Worm (Caenorhabditis elegans) whole organism, mixed stage, embryonic: Measurements from ENCODE around the gene gid-2.

Source experiments
- M03D4.4 ChIP-seq: sonication (generic microtip); optimal IDR thresholded peaks from 2 replicates; lab custom pipeline; 2017; ENCODE audit warnings: mild to moderate bottlenecking, missing genetic modification characterization, missing compliant biosample characterization
- bed-3 ChIP-seq: fragments of 200-800 bp; sonication (Bioruptor generic); optimal IDR thresholded peaks from 3 replicates; lab custom pipeline; 2018; ENCODE audit warnings: mild to moderate bottlenecking, missing genetic modification characterization, moderate library complexity, missing compliant biosample characterization
- blmp-1 ChIP-seq: fragments of 150-350 bp; optimal IDR thresholded peaks from 2 replicates; lab custom pipeline; 2014; ENCODE audit warnings: missing biosample characterization, missing genetic modification characterization
- ceh-39 ChIP-seq: fragments of 150-350 bp; optimal IDR thresholded peaks from 2 replicates; lab custom pipeline; 2014; ENCODE audit warnings: missing biosample characterization, missing genetic modification characterization
- ceh-43 ChIP-seq: fragments of 200-800 bp; sonication (Bioruptor generic); optimal IDR thresholded peaks from 2 replicates; lab custom pipeline; 2018; ENCODE audit warnings: mild to moderate bottlenecking, missing genetic modification characterization, moderate library complexity, missing compliant biosample characterization
- ceh-83 ChIP-seq: fragments of 200-800 bp; sonication (Bioruptor generic); optimal IDR thresholded peaks from 2 replicates; lab custom pipeline; 2018; ENCODE audit warnings: mild to moderate bottlenecking, missing genetic modification characterization, missing compliant biosample characterization
- ces-1 ChIP-seq: fragments of 150-350 bp; optimal IDR thresholded peaks from 2 replicates; lab custom pipeline; 2014; ENCODE audit warnings: missing biosample characterization, missing genetic modification reagents, missing genetic modification characterization
- cnd-1 ChIP-seq: fragments of 200-800 bp; sonication (Bioruptor generic); optimal IDR thresholded peaks from 2 replicates; lab custom pipeline; 2018; ENCODE audit warnings: mild to moderate bottlenecking, missing genetic modification characterization, missing compliant biosample characterization
- drap-1 ChIP-seq: fragments of 200-800 bp; sonication (Bioruptor generic); optimal IDR thresholded peaks from 3 replicates; lab custom pipeline; 2018; ENCODE audit warnings: mild to moderate bottlenecking, missing genetic modification characterization, missing compliant biosample characterization
- elt-1 ChIP-seq: sonication (generic microtip); optimal IDR thresholded peaks from 2 replicates; lab custom pipeline; 2017; ENCODE audit warnings: missing genetic modification characterization, mild to moderate bottlenecking, missing compliant biosample characterization, antibody characterized with exemption, moderate library complexity, borderline replicate concordance; ENCODE audit not compliant: insufficient read depth
- elt-3 ChIP-seq: fragments of 150-350 bp; optimal IDR thresholded peaks from 2 replicates; lab custom pipeline; 2014; ENCODE audit warnings: missing biosample characterization, missing genetic modification characterization
- flh-1 ChIP-seq: fragments of 200-800 bp; sonication (Bioruptor generic); optimal IDR thresholded peaks from 2 replicates; lab custom pipeline; 2018; ENCODE audit warnings: mild to moderate bottlenecking, missing genetic modification characterization, moderate library complexity, missing compliant biosample characterization
- ham-2 ChIP-seq: fragments of 200-800 bp; sonication (Bioruptor generic); optimal IDR thresholded peaks from 2 replicates; lab custom pipeline; 2018; ENCODE audit warnings: mild to moderate bottlenecking, missing genetic modification characterization, missing compliant biosample characterization
- hlh-1 ChIP-seq: fragments of 150-350 bp; optimal IDR thresholded peaks from 2 replicates; lab custom pipeline; 2014; ENCODE audit warnings: missing biosample characterization, missing genetic modification reagents, missing genetic modification characterization
- lin-13 ChIP-seq: fragments of 150-350 bp; optimal IDR thresholded peaks from 2 replicates; lab custom pipeline; 2014; ENCODE audit warnings: missing biosample characterization, missing genetic modification characterization
- lin-32 ChIP-seq: fragments of 200-800 bp; sonication (Bioruptor generic); optimal IDR thresholded peaks from 2 replicates; lab custom pipeline; 2018; ENCODE audit warnings: mild to moderate bottlenecking, missing genetic modification characterization, missing compliant biosample characterization
- lsy-2 ChIP-seq: fragments of 150-350 bp; optimal IDR thresholded peaks from 2 replicates; lab custom pipeline; 2014; ENCODE audit warnings: missing biosample characterization, missing genetic modification characterization
- mab-5 ChIP-seq: fragments of 150-350 bp; optimal IDR thresholded peaks from 2 replicates; lab custom pipeline; 2014; ENCODE audit warnings: missing biosample characterization, missing genetic modification characterization
- mep-1 ChIP-seq: fragments of 150-350 bp; optimal IDR thresholded peaks from 2 replicates; lab custom pipeline; 2017; ENCODE audit warnings: missing biosample characterization, missing genetic modification reagents, missing genetic modification characterization, inconsistent platforms
- mls-2 ChIP-seq: sonication (generic microtip); optimal IDR thresholded peaks from 2 replicates; lab custom pipeline; 2016; ENCODE audit warnings: mild to moderate bottlenecking, missing genetic modification characterization, moderate library complexity, missing compliant biosample characterization
- nhr-2 ChIP-seq: fragments of 150-350 bp; optimal IDR thresholded peaks from 2 replicates; lab custom pipeline; 2014; ENCODE audit warnings: missing biosample characterization, missing genetic modification characterization
- nhr-237 ChIP-seq: fragments of 150-350 bp; optimal IDR thresholded peaks from 2 replicates; lab custom pipeline; 2014; ENCODE audit warnings: missing biosample characterization, missing genetic modification characterization
- nhr-28 ChIP-seq: fragments of 150-350 bp; optimal IDR thresholded peaks from 2 replicates; lab custom pipeline; 2014; ENCODE audit warnings: missing biosample characterization, missing genetic modification characterization
- nhr-76 ChIP-seq: sonication (generic microtip); optimal IDR thresholded peaks from 2 replicates; lab custom pipeline; 2017; ENCODE audit warnings: missing biosample characterization, missing genetic modification characterization
- pha-4 ChIP-seq: fragments of 150-350 bp; optimal IDR thresholded peaks from 2 replicates; lab custom pipeline; 2018; ENCODE audit warnings: missing biosample characterization, missing genetic modification reagents, missing genetic modification characterization
- snpc-4 ChIP-seq: fragments of 150-350 bp; optimal IDR thresholded peaks from 2 replicates; lab custom pipeline; 2014; ENCODE audit warnings: missing biosample characterization, missing genetic modification characterization
- sptf-1 ChIP-seq: sonication (generic microtip); optimal IDR thresholded peaks from 2 replicates; lab custom pipeline; 2017; ENCODE audit warnings: mild to moderate bottlenecking, missing genetic modification characterization, moderate library complexity, missing compliant biosample characterization
- unc-39 ChIP-seq: fragments of 150-350 bp; optimal IDR thresholded peaks from 2 replicates; lab custom pipeline; 2014; ENCODE audit warnings: missing biosample characterization, missing genetic modification characterization
- zip-8 ChIP-seq: fragments of 150-350 bp; optimal IDR thresholded peaks from 2 replicates; lab custom pipeline; 2014; ENCODE audit warnings: missing biosample characterization, missing genetic modification characterization
- ztf-11 ChIP-seq: fragments of 150-350 bp; optimal IDR thresholded peaks from 2 replicates; lab custom pipeline; 2014; ENCODE audit warnings: missing biosample characterization, missing genetic modification characterization

gid-2 gene

ce11 chrX:2382227-2382626 lies 56.5 kb downstream of the gid-2 start:
- TF ChIP-seq lin-13 (tag; lab: Kevin White, UChicago), result peak; percentile 38
- TF ChIP-seq M03D4.4 (tag; lab: Kevin White, UChicago), result no peak
- TF ChIP-seq unc-39 (tag; lab: Kevin White, UChicago), result no peak
- TF ChIP-seq zip-8 (tag; lab: Kevin White, UChicago), result no peak
- no peak for TF ChIP-seq ztf-11 (tag; lab: Kevin White, UChicago)
- no peak for TF ChIP-seq ceh-43 (GFP tag; lab: Kevin White, UChicago)
- no peak for TF ChIP-seq ceh-39 (tag; lab: Kevin White, UChicago)
- peak; percentile 21 for TF ChIP-seq pha-4 (tag; lab: Kevin White, UChicago)
- no peak for TF ChIP-seq lsy-2 (tag; lab: Kevin White, UChicago)
- TF ChIP-seq sptf-1, result no peak
- TF ChIP-seq mep-1 (tag; lab: Kevin White, UChicago), result no peak
- no peak for TF ChIP-seq elt-3 (tag; lab: Kevin White, UChicago)
- no peak for TF ChIP-seq nhr-76 (tag; lab: Kevin White, UChicago)
- TF ChIP-seq ham-2, result no peak
- peak; percentile 9 for TF ChIP-seq ces-1 (GFP tag; lab: Kevin White, UChicago)
- TF ChIP-seq bed-3 (GFP tag; lab: Kevin White, UChicago), result no peak
- no peak for TF ChIP-seq flh-1 (GFP tag; lab: Kevin White, UChicago)
- TF ChIP-seq mls-2 (tag; lab: Kevin White, UChicago), result no peak

ce11 chrX:2381282-2381681 lies 57.5 kb downstream of the gid-2 start, which contains the start of gene F47G3.4:
F47G3.4 (plus strand) TSS chrX:2381582.
- TF ChIP-seq flh-1 (GFP tag; lab: Kevin White, UChicago), result no peak
- no peak for TF ChIP-seq ham-2
- no peak for TF ChIP-seq lin-13 (tag; lab: Kevin White, UChicago)
- no peak for TF ChIP-seq nhr-2 (tag; lab: Kevin White, UChicago)
- TF ChIP-seq ceh-39 (tag; lab: Kevin White, UChicago), result no peak
- TF ChIP-seq nhr-28 (tag; lab: Kevin White, UChicago), result no peak
- TF ChIP-seq drap-1 (GFP tag; lab: Kevin White, UChicago), result no peak
- TF ChIP-seq elt-3 (tag; lab: Kevin White, UChicago), result no peak
- TF ChIP-seq ces-1 (GFP tag; lab: Kevin White, UChicago), result no peak
- no peak for TF ChIP-seq nhr-76 (tag; lab: Kevin White, UChicago)
- TF ChIP-seq cnd-1, result no peak
- no peak for TF ChIP-seq unc-39 (tag; lab: Kevin White, UChicago)
- no peak for TF ChIP-seq nhr-237 (tag; lab: Kevin White, UChicago)
- no peak for TF ChIP-seq elt-1
- TF ChIP-seq sptf-1, result no peak
- no peak for TF ChIP-seq ceh-83 (GFP tag; lab: Kevin White, UChicago)
- TF ChIP-seq ceh-43 (GFP tag; lab: Kevin White, UChicago), result no peak
- TF ChIP-seq mep-1 (tag; lab: Kevin White, UChicago), result no peak
- no peak for TF ChIP-seq hlh-1 (tag; lab: Kevin White, UChicago)

ce11 chrX:2380818-2381217 lies 57.9 kb downstream of the gid-2 start:
- TF ChIP-seq mls-2 (tag; lab: Kevin White, UChicago) (no peak), nhr-76 (tag; lab: Kevin White, UChicago) (no peak), mep-1 (tag; lab: Kevin White, UChicago) (no peak), ceh-43 (GFP tag; lab: Kevin White, UChicago) (no peak), zip-8 (tag; lab: Kevin White, UChicago) (no peak), nhr-2 (tag; lab: Kevin White, UChicago) (no peak), snpc-4 (no peak), blmp-1 (tag; lab: Kevin White, UChicago) (no peak), nhr-28 (tag; lab: Kevin White, UChicago) (no peak), elt-1 (no peak), mab-5 (no peak), lin-32 (no peak), elt-3 (tag; lab: Kevin White, UChicago) (no peak), flh-1 (GFP tag; lab: Kevin White, UChicago) (no peak), ces-1 (GFP tag; lab: Kevin White, UChicago) (no peak), pha-4 (tag; lab: Kevin White, UChicago) (no peak)
- TF ChIP-seq, all 35 proteins: peak for 0
